Fruit fly (Drosophila melanogaster) whole organism, wandering third instar larva: Measurements from ENCODE around the gene CG17778.
A peak's percentile ranks its signal among the peaks of the same experiment; 100 is the strongest.

Source experiments
- Abd-B ChIP-seq: fragments of >200 bp; optimal IDR thresholded peaks from 2 replicates; lab custom pipeline; 2017; ENCODE audit warnings: missing biosample characterization, missing genetic modification characterization
- CG32264 ChIP-seq: fragments of 200-800 bp; sonication (Bioruptor generic); optimal IDR thresholded peaks from 2 replicates; lab custom pipeline; 2016; ENCODE audit warnings: missing biosample characterization, missing genetic modification characterization
- CG9705 ChIP-seq: fragments of 200-800 bp; sonication (Bioruptor generic); optimal IDR thresholded peaks from 2 replicates; lab custom pipeline; 2018; ENCODE audit warnings: missing biosample characterization, mild to moderate bottlenecking, missing genetic modification characterization
- CrebA ChIP-seq: fragments of 200-800 bp; sonication (Bioruptor generic); optimal IDR thresholded peaks from 2 replicates; lab custom pipeline; 2016; ENCODE audit warnings: missing biosample characterization, mild to moderate bottlenecking, missing genetic modification characterization, borderline replicate concordance
- Dfd ChIP-seq: fragments of >200 bp; optimal IDR thresholded peaks from 2 replicates; lab custom pipeline; 2017; ENCODE audit warnings: missing biosample characterization, missing genetic modification characterization
- Dif ChIP-seq: fragments of 200-275, 200-300 bp; sonication (Bioruptor generic); optimal IDR thresholded peaks from 2 replicates; lab custom pipeline; 2018; ENCODE audit warnings: missing biosample characterization, missing genetic modification characterization; ENCODE audit not compliant: partially characterized antibody
- GATAd ChIP-seq: sonication (Bioruptor generic); optimal IDR thresholded peaks from 2 replicates; lab custom pipeline; 2016; ENCODE audit warnings: missing biosample characterization, missing genetic modification characterization
- HLH106 ChIP-seq: fragments of 200-800 bp; optimal IDR thresholded peaks from 3 replicates; lab custom pipeline; 2019; ENCODE audit warnings: missing biosample characterization, mild to moderate bottlenecking, missing genetic modification characterization, moderate library complexity
- Hnf4 ChIP-seq: fragments of 200-800 bp; sonication (Bioruptor generic); optimal IDR thresholded peaks from 2 replicates; lab custom pipeline; 2016; ENCODE audit warnings: missing biosample characterization, mild to moderate bottlenecking, missing genetic modification characterization
- Hr78 ChIP-seq: fragments of >200 bp; optimal IDR thresholded peaks from 2 replicates; lab custom pipeline; 2017; ENCODE audit warnings: missing biosample characterization, missing genetic modification characterization
- Hr83 ChIP-seq: fragments of 200-300 bp; sonication (Bioruptor generic); optimal IDR thresholded peaks from 2 replicates; lab custom pipeline; 2016; ENCODE audit warnings: missing biosample characterization, mild to moderate bottlenecking, missing genetic modification characterization, moderate library complexity; ENCODE audit not compliant: poor library complexity, severe bottlenecking
- Jra ChIP-seq: sonication (Bioruptor generic); optimal IDR thresholded peaks from 2 replicates; lab custom pipeline; 2016; ENCODE audit warnings: missing biosample characterization, missing genetic modification characterization
- Mio ChIP-seq: sonication (Bioruptor generic); optimal IDR thresholded peaks from 2 replicates; lab custom pipeline; 2016; ENCODE audit warnings: missing biosample characterization, missing genetic modification characterization
- Myc ChIP-seq: fragments of >200 bp; optimal IDR thresholded peaks from 2 replicates; lab custom pipeline; 2017
- N ChIP-seq: fragments of >200 bp; optimal IDR thresholded peaks from 2 replicates; lab custom pipeline; 2018; ENCODE audit warnings: missing biosample characterization, missing external identifiers, missing genetic modification characterization
- OdsH ChIP-seq: fragments of 200-800 bp; sonication (Bioruptor generic); optimal IDR thresholded peaks from 2 replicates; lab custom pipeline; 2016; ENCODE audit warnings: missing biosample characterization, mild to moderate bottlenecking, missing genetic modification characterization
- Rel ChIP-seq, 2 experiments: fragments of 200-800 bp; sonication (Bioruptor generic) in 1 of 2; optimal IDR thresholded peaks; 2 replicates in 1 of 2; 3 replicates in 1 of 2; lab custom pipeline; 2016 to 2019; ENCODE audit warnings: mild to moderate bottlenecking in 2 of 2, missing biosample characterization in 2 of 2, missing genetic modification characterization in 2 of 2, moderate library complexity in 1 of 2
- Sp1 ChIP-seq: fragments of 200-800 bp; sonication (Bioruptor generic); optimal IDR thresholded peaks from 3 replicates; lab custom pipeline; 2019; ENCODE audit warnings: missing biosample characterization, mild to moderate bottlenecking, missing genetic modification characterization, moderate library complexity
- Vsx2 ChIP-seq: fragments of 200-300, 225-300 bp; sonication (Bioruptor generic); optimal IDR thresholded peaks from 2 replicates; lab custom pipeline; 2018; ENCODE audit warnings: missing biosample characterization, missing genetic modification characterization; ENCODE audit not compliant: partially characterized antibody
- br ChIP-seq: fragments of 200-800 bp; sonication (Bioruptor generic); optimal IDR thresholded peaks from 2 replicates; lab custom pipeline; 2016; ENCODE audit warnings: missing biosample characterization, missing genetic modification characterization
- brk ChIP-seq: fragments of 200-800 bp; sonication (Bioruptor generic); optimal IDR thresholded peaks from 2 replicates; lab custom pipeline; 2016; ENCODE audit warnings: missing biosample characterization, mild to moderate bottlenecking, missing genetic modification characterization
- dl ChIP-seq, 2 experiments: fragments of 175-275, 200-275 bp in 1 of 2; fragments of 200-275 bp in 1 of 2; sonication (Bioruptor generic); optimal IDR thresholded peaks; lab custom pipeline; 2018; ENCODE audit warnings: mild to moderate bottlenecking in 2 of 2, missing biosample characterization in 2 of 2, missing genetic modification characterization in 2 of 2, moderate library complexity in 2 of 2; ENCODE audit not compliant: partially characterized antibody in 2 of 2, insufficient read depth in 1 of 2
- dmrt93B ChIP-seq: fragments of 200-800 bp; sonication (Bioruptor generic); optimal IDR thresholded peaks from 2 replicates; lab custom pipeline; 2018; ENCODE audit warnings: missing biosample characterization, mild to moderate bottlenecking, missing genetic modification characterization
- dsf ChIP-seq: sonication (Bioruptor generic); optimal IDR thresholded peaks from 2 replicates; lab custom pipeline; 2016; ENCODE audit warnings: missing biosample characterization, missing genetic modification characterization, borderline replicate concordance
- ey ChIP-seq: fragments of 200-800 bp; sonication (Bioruptor generic); optimal IDR thresholded peaks from 2 replicates; lab custom pipeline; 2016; ENCODE audit warnings: missing biosample characterization, missing genetic modification characterization
- foxo ChIP-seq, 2 experiments: fragments of 200-800 bp; sonication (Bioruptor generic); optimal IDR thresholded peaks; 2 replicates in 1 of 2; 3 replicates in 1 of 2; lab custom pipeline; 2016 to 2017; ENCODE audit warnings: missing biosample characterization in 2 of 2, missing genetic modification characterization in 2 of 2
- fru ChIP-seq: fragments of 200-800 bp; sonication (Bioruptor generic); optimal IDR thresholded peaks from 3 replicates; lab custom pipeline; 2016; ENCODE audit warnings: missing biosample characterization, mild to moderate bottlenecking, missing genetic modification characterization
- h ChIP-seq: fragments of 200-800 bp; sonication (Bioruptor generic); optimal IDR thresholded peaks from 3 replicates; lab custom pipeline; 2016; ENCODE audit warnings: missing biosample characterization, mild to moderate bottlenecking, missing genetic modification characterization
- jim ChIP-seq: fragments of 175-275, 200-325 bp; sonication (Bioruptor generic); optimal IDR thresholded peaks from 2 replicates; lab custom pipeline; 2016; ENCODE audit warnings: missing biosample characterization, mild to moderate bottlenecking, missing genetic modification characterization
- lola ChIP-seq: fragments of >200 bp; optimal IDR thresholded peaks from 2 replicates; lab custom pipeline; 2017; ENCODE audit warnings: missing biosample characterization, missing genetic modification characterization
- pan ChIP-seq: fragments of >200 bp; optimal IDR thresholded peaks from 2 replicates; lab custom pipeline; 2017
- psq ChIP-seq: fragments of 200-800 bp; sonication (Bioruptor generic); optimal IDR thresholded peaks from 3 replicates; lab custom pipeline; 2017; ENCODE audit warnings: missing biosample characterization, mild to moderate bottlenecking, missing genetic modification characterization, moderate library complexity
- rgr ChIP-seq: fragments of 200-800 bp; sonication (Bioruptor generic); optimal IDR thresholded peaks from 3 replicates; lab custom pipeline; 2016; ENCODE audit warnings: missing biosample characterization, mild to moderate bottlenecking, missing genetic modification characterization
- sage ChIP-seq: fragments of 200-800 bp; sonication (Bioruptor generic); optimal IDR thresholded peaks from 2 replicates; lab custom pipeline; 2016; ENCODE audit warnings: missing biosample characterization, mild to moderate bottlenecking, missing genetic modification characterization
- sv ChIP-seq: fragments of 200-800 bp; sonication (Bioruptor generic); optimal IDR thresholded peaks from 3 replicates; lab custom pipeline; 2016; ENCODE audit warnings: missing biosample characterization, missing genetic modification characterization
- tai ChIP-seq: sonication (Bioruptor generic); optimal IDR thresholded peaks from 2 replicates; lab custom pipeline; 2016; ENCODE audit warnings: missing biosample characterization, missing genetic modification characterization
- usp ChIP-seq: fragments of >200 bp; optimal IDR thresholded peaks from 2 replicates; lab custom pipeline; 2017; ENCODE audit warnings: missing biosample characterization, missing genetic modification characterization
- woc ChIP-seq: sonication (Bioruptor generic); optimal IDR thresholded peaks from 2 replicates; lab custom pipeline; 2016; ENCODE audit warnings: missing biosample characterization, mild to moderate bottlenecking, missing genetic modification characterization

The CG17778 gene

dm6 chrX:520215-520861 is 25.9 kb downstream of the CG17778 start:
- no peak for TF ChIP-seq foxo (GFP tag; optimal IDR thresholded peaks at IDR 0.05; lab: Kevin White, UChicago)
- no peak for TF ChIP-seq CG9705 (GFP tag; lab: Kevin White, UChicago)
- no peak for TF ChIP-seq brk (GFP tag; lab: Kevin White, UChicago)
- no peak for TF ChIP-seq h (GFP tag; lab: Kevin White, UChicago)
- no peak for TF ChIP-seq usp (GFP tag; lab: Kevin White, UChicago)
- TF ChIP-seq br (GFP tag; lab: Kevin White, UChicago) = no peak
- no peak for TF ChIP-seq dl (GFP tag; optimal IDR thresholded peaks at IDR 0.05; lab: Kevin White, UChicago; ENCODE audit: insufficient read depth in 1 of 2, partially characterized antibody in 2 of 2)
- TF ChIP-seq sage = no peak
- no peak for TF ChIP-seq tai (GFP tag; lab: Kevin White, UChicago)
- TF ChIP-seq pan (lab: Kevin White, UChicago) = no peak
- no peak for TF ChIP-seq Jra
- no peak for TF ChIP-seq Hr83
- no peak for TF ChIP-seq Myc (lab: Kevin White, UChicago)
- no peak for TF ChIP-seq rgr (GFP tag; lab: Kevin White, UChicago)
- TF ChIP-seq N (GFP tag; lab: Kevin White, UChicago) = no peak
- no peak for TF ChIP-seq CrebA (GFP tag; lab: Kevin White, UChicago)

dm6 chrX:521683-522082 is 27.3 kb downstream of the CG17778 start:
- no peak for TF ChIP-seq br (GFP tag; lab: Kevin White, UChicago)
- no peak for TF ChIP-seq Hr78 (GFP tag; lab: Kevin White, UChicago)
- no peak for TF ChIP-seq dsf
- TF ChIP-seq tai (GFP tag; lab: Kevin White, UChicago) = no peak
- no peak for TF ChIP-seq foxo (GFP tag; optimal IDR thresholded peaks at IDR 0.05; lab: Kevin White, UChicago)
- no peak for TF ChIP-seq Abd-B (GFP tag; lab: Kevin White, UChicago)
- no peak for TF ChIP-seq dl (GFP tag; optimal IDR thresholded peaks at IDR 0.05; lab: Kevin White, UChicago; ENCODE audit: insufficient read depth in 1 of 2, partially characterized antibody in 2 of 2)

DNA sequence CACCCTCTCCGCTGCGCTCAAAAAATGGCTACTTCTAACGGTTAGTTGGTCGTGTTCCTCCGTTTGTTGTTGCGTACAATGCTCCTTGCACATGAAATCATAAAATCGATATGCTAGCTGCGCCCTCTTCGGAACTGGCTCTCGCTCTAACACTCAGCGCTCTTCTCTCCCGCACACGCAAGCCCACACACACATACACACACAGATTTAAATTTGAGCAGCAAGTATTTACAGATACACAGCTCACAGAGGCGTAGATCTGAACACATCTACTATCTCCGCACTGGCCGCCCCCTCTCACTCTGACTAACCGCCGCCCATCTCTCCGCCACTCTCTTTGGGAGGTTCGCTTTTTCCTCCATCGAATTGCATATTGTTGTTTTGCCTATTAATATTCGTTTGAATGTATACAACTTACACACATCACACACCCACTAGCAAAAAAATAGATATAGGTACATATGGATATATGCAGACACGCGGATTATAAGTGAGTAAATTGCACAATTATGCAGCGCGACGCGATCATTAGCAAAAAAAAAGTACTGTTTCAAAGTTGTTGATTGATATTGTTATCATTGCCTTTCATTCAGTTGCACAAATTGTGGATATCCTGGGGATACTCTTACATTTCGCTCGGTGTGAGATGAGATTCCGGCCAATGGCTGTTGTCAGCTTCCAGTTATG is 28.1 kb downstream of the CG17778 start:
- peak; percentile 74 for TF ChIP-seq Sp1
- peak; percentile 85 for TF ChIP-seq OdsH (GFP tag; lab: Kevin White, UChicago)
- peak; percentile 77 for TF ChIP-seq HLH106
- TF ChIP-seq Rel (GFP tag; optimal IDR thresholded peaks at IDR 0.05; lab: Kevin White, UChicago) = no peak
- TF ChIP-seq Rel (tag; optimal IDR thresholded peaks at IDR 0.05; lab: Kevin White, UChicago) = peak; percentile 57
- peak; percentile 93 for TF ChIP-seq tai (GFP tag; lab: Kevin White, UChicago)
- peak; percentile 52 for TF ChIP-seq CG9705 (GFP tag; lab: Kevin White, UChicago)
- TF ChIP-seq brk (GFP tag; lab: Kevin White, UChicago) = peak; percentile 83
- TF ChIP-seq pan (lab: Kevin White, UChicago) = no peak
- peak; percentile 66 for TF ChIP-seq woc (GFP tag; lab: Kevin White, UChicago)
- TF ChIP-seq rgr (GFP tag; lab: Kevin White, UChicago) = peak; percentile 93
- no peak for TF ChIP-seq usp (GFP tag; lab: Kevin White, UChicago)
- peak; percentile 97 for TF ChIP-seq jim (GFP tag; lab: Kevin White, UChicago)
- TF ChIP-seq ey (GFP tag; lab: Kevin White, UChicago) = peak; percentile 91
- peak; percentile 73 for TF ChIP-seq CG32264 (GFP tag; lab: Kevin White, UChicago)
- peak; percentile 69 for TF ChIP-seq dmrt93B (GFP tag; lab: Kevin White, UChicago)
- peak; percentile 88 for TF ChIP-seq br (GFP tag; lab: Kevin White, UChicago)
- TF ChIP-seq Mio = peak; percentile 50
- TF ChIP-seq GATAd (GFP tag; lab: Kevin White, UChicago) = peak; percentile 64
- TF ChIP-seq Hr83 = peak; percentile 98
- TF ChIP-seq sage = peak; percentile 44
- TF ChIP-seq foxo (GFP tag; optimal IDR thresholded peaks at IDR 0.05; lab: Kevin White, UChicago) = peak; percentile 23 to 95
- TF ChIP-seq Hnf4 (GFP tag; lab: Kevin White, UChicago) = peak; percentile 93
- TF ChIP-seq Myc (lab: Kevin White, UChicago) = no peak
- peak; percentile 76 for TF ChIP-seq Dif (GFP tag; lab: Kevin White, UChicago)
- TF ChIP-seq Dfd = no peak
- TF ChIP-seq sv (GFP tag; lab: Kevin White, UChicago) = peak; percentile 88
- TF ChIP-seq psq = peak; percentile 71
- TF ChIP-seq h (GFP tag; lab: Kevin White, UChicago) = peak; percentile 91
- peak in 1 of 2 experiments; percentile 70 for TF ChIP-seq dl (GFP tag; optimal IDR thresholded peaks at IDR 0.05; lab: Kevin White, UChicago; ENCODE audit: insufficient read depth in 1 of 2, partially characterized antibody in 2 of 2)
- peak; percentile 25 for TF ChIP-seq dsf
- TF ChIP-seq Vsx2 (GFP tag; lab: Kevin White, UChicago) = no peak
- TF ChIP-seq fru (GFP tag; lab: Kevin White, UChicago) = peak; percentile 88
- TF ChIP-seq lola = no peak
- no peak for TF ChIP-seq Hr78 (GFP tag; lab: Kevin White, UChicago)
- TF ChIP-seq Abd-B (GFP tag; lab: Kevin White, UChicago) = no peak
- peak; percentile 85 for TF ChIP-seq Jra
- TF ChIP-seq CrebA (GFP tag; lab: Kevin White, UChicago) = no peak
